Fruit fly (Drosophila melanogaster): ENCODE measurements around the gene Nrx-1.

Gene Nrx-1

DNA sequence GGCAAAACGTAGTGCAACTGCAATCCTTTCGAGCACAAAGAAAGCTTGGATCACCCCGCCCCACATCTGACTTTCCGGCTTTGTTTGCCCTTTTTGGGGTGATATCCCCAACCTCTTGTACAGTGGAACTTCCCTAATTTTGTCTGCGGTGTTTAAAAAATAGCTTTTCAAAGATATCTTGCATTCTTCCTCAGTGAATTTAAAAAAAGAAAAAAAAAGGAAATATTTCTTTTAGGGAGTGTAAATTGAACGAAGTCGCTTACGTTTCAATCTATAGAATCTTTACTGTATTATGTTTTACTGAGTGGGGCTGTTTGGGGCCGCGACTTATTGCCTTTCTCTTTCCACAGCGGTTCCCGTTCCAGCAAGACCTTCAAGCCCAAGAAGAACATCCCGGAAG, 46.7 kb upstream of the Nrx-1 start:
- TF ChIP-seq CG15269 (tag; optimal IDR thresholded peaks at IDR 0.05) (no peak), CG12744 (GFP tag; optimal IDR thresholded peaks at IDR 0.05) (peak; percentile 10), CG4854 (GFP tag; optimal IDR thresholded peaks at IDR 0.05) (no peak), sr (GFP tag; IDR thresholded peaks at IDR 0.05) (no peak), CG34422 (GFP tag; IDR thresholded peaks at IDR 0.05) (peak; percentile 82), CG12104 (GFP tag; optimal IDR thresholded peaks at IDR 0.05) (peak; percentile 50), fd3F (GFP tag; optimal IDR thresholded peaks at IDR 0.05) (peak; percentile 67), phol (tag; optimal IDR thresholded peaks at IDR 0.05) (peak; percentile 26), CG12155 (GFP tag; optimal IDR thresholded peaks at IDR 0.05) (peak; percentile 61), knrl (GFP tag; IDR thresholded peaks at IDR 0.05; ENCODE audit: partially characterized antibody) (no peak), CG4328 (GFP tag; optimal IDR thresholded peaks at IDR 0.05) (no peak), Jarid2 (GFP tag; optimal IDR thresholded peaks at IDR 0.05) (no peak), CG17361 (GFP tag; IDR thresholded peaks at IDR 0.05) (peak; percentile 47; the same call in 1 of the 3 replicates), p53 (GFP tag; optimal IDR thresholded peaks at IDR 0.05) (no peak), CG10321 (GFP tag; IDR thresholded peaks at IDR 0.05) (peak; percentile 31; the same call in 1 of the 2 replicates), Vsx1 (GFP tag; optimal IDR thresholded peaks at IDR 0.05) (no peak), CG1603 (tag; optimal IDR thresholded peaks at IDR 0.05) (no peak), CG16813 (GFP tag; IDR thresholded peaks at IDR 0.05; ENCODE audit: partially characterized antibody) (no peak), CG18476 (GFP tag; optimal IDR thresholded peaks at IDR 0.05) (peak; percentile 0), lmd (GFP tag; IDR thresholded peaks at IDR 0.05) (peak; percentile 84), CG17186 (GFP tag; optimal IDR thresholded peaks at IDR 0.05) (no peak), Oli (tag; optimal IDR thresholded peaks at IDR 0.05) (no peak), CG7839 (tag; optimal IDR thresholded peaks at IDR 0.05) (no peak), CG17328 (GFP tag; IDR thresholded peaks at IDR 0.05) (peak; percentile 57; the same call in 1 of the 2 replicates), Camta (GFP tag; optimal IDR thresholded peaks at IDR 0.05) (peak; percentile 69), Myb (GFP tag; optimal IDR thresholded peaks at IDR 0.05) (no peak), Scr (GFP tag; IDR thresholded peaks at IDR 0.05; ENCODE audit: partially characterized antibody) (no peak), Optix (GFP tag; IDR thresholded peaks at IDR 0.05) (no peak), Eip74EF (GFP tag; optimal IDR thresholded peaks at IDR 0.05) (peak in 1 of 2 experiments; percentile 40), peb (GFP tag; IDR thresholded peaks at IDR 0.05) (no peak), CG8924 (tag; optimal IDR thresholded peaks at IDR 0.05) (no peak), TFAM (GFP tag; optimal IDR thresholded peaks at IDR 0.05) (no peak), Gsc (GFP tag; IDR thresholded peaks at IDR 0.05) (no peak), CG11504 (tag; optimal IDR thresholded peaks at IDR 0.05) (no peak), shn (GFP tag; optimal IDR thresholded peaks at IDR 0.05) (no peak), chn (GFP tag; optimal IDR thresholded peaks at IDR 0.05) (peak; percentile 39), CG3726 (GFP tag; IDR thresholded peaks at IDR 0.05) (0 out of 3 replicates have a peak, but pooled peaks have one; percentile 32), fd102C (GFP tag; optimal IDR thresholded peaks at IDR 0.05) (no peak), Drgx (GFP tag; IDR thresholded peaks at IDR 0.05) (peak; percentile 78), CG6254 (GFP tag; optimal IDR thresholded peaks at IDR 0.05) (no peak), Elba2 (GFP tag; optimal IDR thresholded peaks at IDR 0.05) (no peak), CG2889 (GFP tag; IDR thresholded peaks at IDR 0.05) (peak; percentile 45), gcm2 (GFP tag; optimal IDR thresholded peaks at IDR 0.05) (no peak), toy (GFP tag; IDR thresholded peaks at IDR 0.05) (no peak), CG14014 (GFP tag; IDR thresholded peaks at IDR 0.05) (peak; percentile 83), lov (optimal IDR thresholded peaks at IDR 0.05) (no peak), lov (GFP tag; IDR thresholded peaks at IDR 0.05) (no peak), bab2 (GFP tag; optimal IDR thresholded peaks at IDR 0.05) (peak; percentile 50), CG9797 (GFP tag; optimal IDR thresholded peaks at IDR 0.05) (no peak), Atf-2 (GFP tag; optimal IDR thresholded peaks at IDR 0.05) (peak; percentile 27), CG17829 (tag; optimal IDR thresholded peaks at IDR 0.05) (peak; percentile 41)

Data from whole organism, embryonic.